Worm (Caenorhabditis elegans) whole organism, early embryonic: ENCODE results near the gene cdc-25.2.

ENCODE experiments used
- B0310.2 ChIP-seq: sonication (generic microtip); optimal IDR thresholded peaks from 2 replicates; lab custom pipeline; 2016; ENCODE audit warnings: mild to moderate bottlenecking, missing genetic modification characterization, missing compliant biosample characterization
- F13C5.2 ChIP-seq: sonication (generic microtip); optimal IDR thresholded peaks from 2 replicates; lab custom pipeline; 2017; ENCODE audit warnings: mild to moderate bottlenecking, missing genetic modification characterization, inconsistent platforms, missing compliant biosample characterization
- aly-1 ChIP-seq: sonication (generic microtip); optimal IDR thresholded peaks from 2 replicates; lab custom pipeline; 2016; ENCODE audit warnings: missing genetic modification characterization, missing compliant biosample characterization
- ama-1 ChIP-seq: fragments of 150-350 bp; optimal IDR thresholded peaks from 2 replicates; lab custom pipeline; 2014
- ceh-13 ChIP-seq: fragments of 200-800 bp; sonication (Bioruptor generic); optimal IDR thresholded peaks from 2 replicates; lab custom pipeline; 2018; ENCODE audit warnings: mild to moderate bottlenecking, missing genetic modification characterization, missing compliant biosample characterization
- ceh-36 ChIP-seq: sonication (generic microtip); optimal IDR thresholded peaks from 2 replicates; lab custom pipeline; 2016; ENCODE audit warnings: missing genetic modification characterization, inconsistent platforms, missing compliant biosample characterization
- ets-7 ChIP-seq: sonication (generic microtip); optimal IDR thresholded peaks from 2 replicates; lab custom pipeline; 2016; ENCODE audit warnings: missing genotype, missing genetic modification characterization, missing compliant biosample characterization
- flt-1 ChIP-seq: fragments of 200-800 bp; sonication (Bioruptor generic); IDR thresholded peaks from 2 replicates; pipeline ENCODE4 v1.3.6; 2022; ENCODE audit warnings: missing genetic modification characterization, missing compliant biosample characterization
- hmbx-1 ChIP-seq: sonication (generic microtip); optimal IDR thresholded peaks from 2 replicates; lab custom pipeline; 2016; ENCODE audit warnings: mild to moderate bottlenecking, missing genetic modification characterization, missing compliant biosample characterization
- hmg-4 ChIP-seq: fragments of 200-800 bp; sonication (Bioruptor generic); optimal IDR thresholded peaks from 2 replicates; lab custom pipeline; 2018; ENCODE audit warnings: mild to moderate bottlenecking, missing genetic modification characterization, missing compliant biosample characterization
- hnd-1 ChIP-seq: sonication (generic microtip); optimal IDR thresholded peaks from 2 replicates; lab custom pipeline; 2016; ENCODE audit warnings: missing genetic modification characterization, missing compliant biosample characterization
- pes-1 ChIP-seq: fragments of 200-800 bp; sonication (Bioruptor generic); IDR thresholded peaks from 2 replicates; pipeline ENCODE4 v1.3.6; 2022; ENCODE audit warnings: missing genetic modification reagents, missing genetic modification characterization, missing compliant biosample characterization
- scrt-1 ChIP-seq: fragments of 200-800 bp; sonication (Bioruptor generic); IDR thresholded peaks from 2 replicates; pipeline ENCODE4 v1.3.6; 2022; ENCODE audit warnings: missing genetic modification characterization, missing compliant biosample characterization
- sea-1 ChIP-seq: fragments of 200-800 bp; sonication (Bioruptor generic); conservative IDR thresholded peaks from 2 replicates; pipeline ENCODE4 v1.3.6; 2022; ENCODE audit warnings: missing genetic modification characterization, missing compliant biosample characterization
- tbx-11 ChIP-seq: fragments of 200-800 bp; sonication (Bioruptor generic); IDR thresholded peaks from 2 replicates; pipeline ENCODE4 v1.3.6; 2022; ENCODE audit warnings: missing genetic modification characterization, missing compliant biosample characterization
- tbx-37 ChIP-seq: fragments of 200-800 bp; sonication (Bioruptor generic); conservative IDR thresholded peaks from 2 replicates; pipeline ENCODE4 v1.3.6; 2022; ENCODE audit warnings: missing genetic modification reagents, missing genetic modification characterization, missing compliant biosample characterization
- tra-4 ChIP-seq: sonication (generic microtip); optimal IDR thresholded peaks from 2 replicates; lab custom pipeline; 2017; ENCODE audit warnings: missing genetic modification characterization, missing compliant biosample characterization

The cdc-25.2 gene

DNA sequence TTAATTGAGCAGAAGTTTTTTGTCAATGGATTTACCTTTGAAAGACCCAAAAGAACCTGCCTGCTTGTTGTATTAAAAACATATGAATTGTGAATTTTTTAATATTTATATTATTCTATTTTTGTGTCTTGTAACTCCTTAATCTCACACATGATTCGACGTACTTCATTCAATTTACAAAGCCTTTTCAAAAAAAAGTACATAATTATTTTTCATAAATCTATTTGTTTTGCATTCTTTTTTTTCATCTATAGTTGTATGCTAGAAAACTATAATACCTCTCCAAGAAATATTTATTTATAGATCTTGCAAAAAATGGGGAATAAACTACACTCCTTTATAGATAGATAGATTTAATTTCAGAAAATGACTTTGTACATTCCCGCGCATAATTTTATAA, 51.9 kb downstream of the cdc-25.2 start, which contains the start of gene nhr-179:
Gene nhr-179, minus strand, starts transcription at position 101 of the 400 bp plus-strand sequence.
- TF ChIP-seq ets-7 (no peak), B0310.2 (tag; lab: Kevin White, UChicago) (no peak), ama-1 (lab: Kevin White, UChicago) (no peak), tbx-11 (GFP tag; lab: Robert Waterston, UW) (no peak), tbx-37 (no peak), pes-1 (GFP tag; lab: Robert Waterston, UW) (no peak), aly-1 (no peak), ceh-13 (GFP tag; lab: Kevin White, UChicago) (no peak), F13C5.2 (tag; lab: Kevin White, UChicago) (no peak), hmbx-1 (tag; lab: Kevin White, UChicago) (no peak), hnd-1 (tag; lab: Kevin White, UChicago) (no peak), sea-1 (no peak), flt-1 (GFP tag; lab: Robert Waterston, UW) (no peak), ceh-36 (no peak), hmg-4 (GFP tag; lab: Kevin White, UChicago) (no peak), scrt-1 (GFP tag; lab: Robert Waterston, UW) (no peak), tra-4 (tag; lab: Kevin White, UChicago) (no peak)

DNA sequence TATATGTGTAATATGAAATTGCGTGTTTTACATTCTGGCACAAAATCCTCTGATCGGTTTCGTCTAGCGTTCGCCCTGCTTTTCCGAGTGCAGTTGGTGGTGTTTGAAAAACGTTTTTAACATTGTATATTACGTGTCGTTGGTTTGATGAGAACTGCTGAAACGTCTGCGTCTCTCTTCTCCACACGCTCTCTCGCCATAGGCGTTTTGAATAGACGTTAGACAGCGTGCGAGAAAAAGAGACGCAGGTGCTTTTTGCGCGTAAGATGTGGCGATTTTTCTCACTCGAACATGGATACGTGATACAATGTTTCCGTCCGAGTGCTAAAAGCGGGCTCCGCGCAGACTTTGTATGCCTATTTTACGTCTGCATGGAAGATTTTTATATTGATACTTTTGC, 53.7 kb downstream of the cdc-25.2 start:
- TF ChIP-seq B0310.2 (tag; lab: Kevin White, UChicago): no peak
- no peak for TF ChIP-seq F13C5.2 (tag; lab: Kevin White, UChicago)
- no peak for TF ChIP-seq ets-7
- TF ChIP-seq tra-4 (tag; lab: Kevin White, UChicago): no peak
- no peak for TF ChIP-seq sea-1
- no peak for TF ChIP-seq hnd-1 (tag; lab: Kevin White, UChicago)
- no peak for TF ChIP-seq tbx-37
- TF ChIP-seq flt-1 (GFP tag; lab: Robert Waterston, UW): no peak
- no peak for TF ChIP-seq ceh-13 (GFP tag; lab: Kevin White, UChicago)
- no peak for TF ChIP-seq pes-1 (GFP tag; lab: Robert Waterston, UW)
- no peak for TF ChIP-seq aly-1
- no peak for TF ChIP-seq ama-1 (lab: Kevin White, UChicago)
- no peak for TF ChIP-seq scrt-1 (GFP tag; lab: Robert Waterston, UW)
- TF ChIP-seq hmg-4 (GFP tag; lab: Kevin White, UChicago): no peak
- TF ChIP-seq hmbx-1 (tag; lab: Kevin White, UChicago): no peak

DNA sequence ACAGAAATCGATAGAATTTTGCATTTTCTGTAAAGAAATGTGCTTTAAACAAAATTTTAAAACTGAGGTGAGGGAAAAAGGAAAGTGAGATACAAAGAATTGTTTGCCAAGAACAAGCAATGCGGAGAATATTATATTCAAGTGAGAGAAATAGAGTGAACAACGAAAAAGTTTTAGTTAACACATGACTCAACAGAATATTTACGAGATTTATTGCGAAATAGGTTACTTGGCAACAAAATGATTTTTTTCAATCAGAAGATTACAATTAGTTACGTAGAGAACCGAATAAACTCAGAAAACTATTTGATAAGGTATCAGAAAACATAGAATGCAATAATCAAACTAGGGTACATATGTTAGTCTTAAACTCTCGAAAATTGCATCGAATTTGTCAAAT, 54.6 kb downstream of the cdc-25.2 start, which contains the start of gene nhr-117:
Gene nhr-117, minus strand, starts transcription at position 27 of the 400 bp plus-strand sequence.
- no peak for TF ChIP-seq hmbx-1 (tag; lab: Kevin White, UChicago)
- no peak for TF ChIP-seq sea-1
- TF ChIP-seq F13C5.2 (tag; lab: Kevin White, UChicago): no peak
- no peak for TF ChIP-seq hnd-1 (tag; lab: Kevin White, UChicago)
- no peak for TF ChIP-seq tbx-11 (GFP tag; lab: Robert Waterston, UW)
- TF ChIP-seq ceh-13 (GFP tag; lab: Kevin White, UChicago): no peak
- TF ChIP-seq pes-1 (GFP tag; lab: Robert Waterston, UW): no peak
- no peak for TF ChIP-seq ceh-36
- TF ChIP-seq hmg-4 (GFP tag; lab: Kevin White, UChicago): no peak

DNA sequence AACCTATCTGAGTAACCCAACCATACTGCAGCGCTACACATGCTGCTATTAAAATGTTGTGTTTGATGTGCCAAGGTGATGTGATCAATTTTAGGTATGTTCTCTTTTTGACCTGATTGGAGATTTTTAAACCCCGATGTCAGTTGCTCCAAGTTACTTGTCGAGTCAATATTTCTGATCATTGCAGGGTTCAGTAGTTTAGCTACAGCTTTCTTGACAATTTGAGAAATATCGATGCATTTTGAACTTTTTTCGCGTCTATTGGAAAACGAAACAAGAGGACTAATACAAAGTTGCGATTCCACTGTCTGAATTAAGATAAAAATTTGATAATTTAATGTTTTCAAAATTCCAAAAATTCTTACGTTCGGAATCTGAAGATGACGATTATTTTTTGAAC, 56.6 kb downstream of the cdc-25.2 start:
- TF ChIP-seq aly-1 (no peak), hmg-4 (GFP tag; lab: Kevin White, UChicago) (no peak), hnd-1 (tag; lab: Kevin White, UChicago) (no peak), F13C5.2 (tag; lab: Kevin White, UChicago) (no peak), scrt-1 (GFP tag; lab: Robert Waterston, UW) (no peak), hmbx-1 (tag; lab: Kevin White, UChicago) (no peak), B0310.2 (tag; lab: Kevin White, UChicago) (no peak), tbx-11 (GFP tag; lab: Robert Waterston, UW) (no peak), tra-4 (tag; lab: Kevin White, UChicago) (no peak), ceh-36 (no peak), sea-1 (no peak), ceh-13 (GFP tag; lab: Kevin White, UChicago) (no peak), tbx-37 (no peak), ets-7 (no peak)

DNA sequence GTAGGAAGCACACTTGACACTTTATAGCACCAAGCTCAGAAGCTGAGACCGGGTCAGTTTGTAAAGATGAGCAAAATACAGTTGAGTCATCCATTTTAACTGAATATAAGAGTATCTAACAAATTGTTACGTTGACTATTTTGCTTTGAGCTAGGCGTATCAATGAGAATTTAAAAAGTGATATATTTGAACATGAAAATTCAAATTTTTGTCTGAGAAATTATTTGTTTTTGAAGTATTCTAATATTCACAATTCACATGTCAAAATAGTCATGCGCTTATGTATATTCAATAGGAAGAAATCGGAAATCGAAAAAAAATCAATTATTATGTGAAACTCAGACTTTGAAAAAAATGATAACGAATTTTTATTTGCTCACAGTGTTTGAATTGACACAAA, 57.5 kb downstream of the cdc-25.2 start, which contains the start of gene nhr-110:
Gene nhr-110, minus strand, starts transcription at position 101 of the 400 bp plus-strand sequence.
- no peak for TF ChIP-seq tbx-11 (GFP tag; lab: Robert Waterston, UW)
- TF ChIP-seq ama-1 (lab: Kevin White, UChicago): no peak
- TF ChIP-seq hmbx-1 (tag; lab: Kevin White, UChicago): no peak
- TF ChIP-seq tbx-37: no peak
- no peak for TF ChIP-seq scrt-1 (GFP tag; lab: Robert Waterston, UW)
- TF ChIP-seq F13C5.2 (tag; lab: Kevin White, UChicago): no peak
- no peak for TF ChIP-seq hnd-1 (tag; lab: Kevin White, UChicago)
- no peak for TF ChIP-seq hmg-4 (GFP tag; lab: Kevin White, UChicago)
- TF ChIP-seq ceh-36: no peak
- no peak for TF ChIP-seq ceh-13 (GFP tag; lab: Kevin White, UChicago)
- no peak for TF ChIP-seq pes-1 (GFP tag; lab: Robert Waterston, UW)
- TF ChIP-seq aly-1: no peak
- TF ChIP-seq flt-1 (GFP tag; lab: Robert Waterston, UW): no peak
- TF ChIP-seq B0310.2 (tag; lab: Kevin White, UChicago): no peak
- TF ChIP-seq ets-7: no peak
- no peak for TF ChIP-seq tra-4 (tag; lab: Kevin White, UChicago)
- no peak for TF ChIP-seq sea-1

DNA sequence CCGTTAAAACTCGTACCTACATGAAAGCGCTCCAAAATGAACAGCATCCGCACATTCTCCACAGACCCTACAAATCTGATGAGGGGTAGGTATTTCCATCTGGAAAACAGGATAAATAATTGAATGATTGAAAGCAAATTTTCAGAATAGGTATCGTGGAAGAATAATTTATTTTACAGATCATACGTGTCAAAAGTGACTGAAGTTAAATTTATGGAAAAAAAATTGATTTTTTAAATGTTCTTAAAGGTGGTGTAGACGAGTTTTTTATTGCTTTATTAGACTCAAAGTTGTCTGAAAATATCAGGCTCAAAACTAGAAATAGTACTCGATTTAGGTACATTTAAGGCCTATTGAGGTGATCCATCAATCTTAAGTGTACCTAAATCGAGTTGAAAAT, 59.8 kb downstream of the cdc-25.2 start, which contains the start of gene nhr-237:
Gene nhr-237, minus strand, starts transcription at position 101 of the 400 bp plus-strand sequence.
- TF ChIP-seq aly-1 (no peak), flt-1 (GFP tag; lab: Robert Waterston, UW) (no peak), scrt-1 (GFP tag; lab: Robert Waterston, UW) (no peak), tbx-11 (GFP tag; lab: Robert Waterston, UW) (no peak), tbx-37 (no peak), F13C5.2 (tag; lab: Kevin White, UChicago) (no peak), sea-1 (no peak)

DNA sequence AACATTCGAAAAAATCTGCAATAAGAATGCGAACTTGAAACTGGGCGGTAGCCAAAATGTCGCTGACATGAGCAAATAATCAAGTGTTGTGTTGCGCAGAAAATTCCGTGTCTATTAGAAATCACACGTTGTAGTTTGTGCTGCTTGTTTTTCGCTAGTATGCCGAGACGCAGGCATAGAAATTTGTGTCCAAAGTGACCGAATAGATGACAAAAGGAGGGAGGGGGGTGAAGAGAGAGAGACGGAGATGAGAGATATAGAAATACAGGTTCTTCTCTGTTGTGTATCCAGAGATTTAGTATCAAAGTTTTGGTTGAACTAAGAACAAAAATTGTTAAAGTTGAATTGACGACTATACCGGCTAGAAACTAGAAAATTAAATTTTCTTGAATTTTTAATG, 60.4 kb downstream of the cdc-25.2 start:
- TF ChIP-seq aly-1 (no peak), hmbx-1 (tag; lab: Kevin White, UChicago) (no peak), hmg-4 (GFP tag; lab: Kevin White, UChicago) (no peak), ama-1 (lab: Kevin White, UChicago) (no peak), ets-7 (no peak), B0310.2 (tag; lab: Kevin White, UChicago) (no peak), flt-1 (GFP tag; lab: Robert Waterston, UW) (no peak), scrt-1 (GFP tag; lab: Robert Waterston, UW) (no peak), tra-4 (tag; lab: Kevin White, UChicago) (no peak), tbx-37 (no peak), ceh-36 (no peak), F13C5.2 (tag; lab: Kevin White, UChicago) (no peak), tbx-11 (GFP tag; lab: Robert Waterston, UW) (no peak), hnd-1 (tag; lab: Kevin White, UChicago) (no peak), sea-1 (no peak), pes-1 (GFP tag; lab: Robert Waterston, UW) (no peak)
